Worm (Caenorhabditis elegans) whole organism, L2 larva: ENCODE measurements around the gene Y14H12A.2.

Experiments used
- C34F6.9 ChIP-seq: fragments of 150-350 bp; optimal IDR thresholded peaks from 2 replicates; lab custom pipeline; 2014; ENCODE audit warnings: missing biosample characterization, missing genetic modification characterization
- F13H6.1 ChIP-seq: sonication (generic microtip); optimal IDR thresholded peaks from 2 replicates; lab custom pipeline; 2016; ENCODE audit warnings: missing genetic modification characterization, missing compliant biosample characterization
- ZK546.5 ChIP-seq: sonication (generic microtip); optimal IDR thresholded peaks from 2 replicates; lab custom pipeline; 2017; ENCODE audit warnings: missing biosample characterization, missing genetic modification characterization
- alr-1 ChIP-seq: fragments of 150-350 bp; optimal IDR thresholded peaks from 2 replicates; lab custom pipeline; 2014; ENCODE audit warnings: missing biosample characterization, missing genetic modification characterization
- ama-1 ChIP-seq: fragments of 150-350 bp; optimal IDR thresholded peaks from 2 replicates; lab custom pipeline; 2018; ENCODE audit warnings: inconsistent platforms
- blmp-1 ChIP-seq: sonication (generic microtip); optimal IDR thresholded peaks from 2 replicates; lab custom pipeline; 2017; ENCODE audit warnings: missing genetic modification characterization, mild to moderate bottlenecking, missing compliant biosample characterization, antibody characterized with exemption, moderate library complexity; ENCODE audit not compliant: insufficient read depth
- crh-2 ChIP-seq: sonication (generic microtip); optimal IDR thresholded peaks from 2 replicates; lab custom pipeline; 2017; ENCODE audit warnings: missing biosample characterization, missing genetic modification characterization
- dmd-4 ChIP-seq: sonication (generic microtip); optimal IDR thresholded peaks from 2 replicates; lab custom pipeline; 2017; ENCODE audit warnings: missing biosample characterization, missing genetic modification characterization
- egl-27 ChIP-seq: sonication (generic microtip); optimal IDR thresholded peaks from 3 replicates; lab custom pipeline; 2017; ENCODE audit warnings: missing biosample characterization, missing genetic modification reagents, missing genetic modification characterization
- elt-1 ChIP-seq: fragments of 150-350 bp; optimal IDR thresholded peaks from 2 replicates; lab custom pipeline; 2014; ENCODE audit warnings: missing biosample characterization, missing genetic modification characterization
- elt-3 ChIP-seq: sonication (generic microtip); optimal IDR thresholded peaks from 2 replicates; lab custom pipeline; 2017; ENCODE audit warnings: missing biosample characterization, missing genetic modification characterization
- fos-1 ChIP-seq: fragments of 150-350 bp; optimal IDR thresholded peaks from 2 replicates; lab custom pipeline; 2014; ENCODE audit warnings: missing biosample characterization, missing genetic modification characterization
- gmeb-1 ChIP-seq: fragments of 150-350 bp; optimal IDR thresholded peaks from 2 replicates; lab custom pipeline; 2014; ENCODE audit warnings: missing biosample characterization, missing genetic modification characterization
- lin-11 ChIP-seq: fragments of 150-350 bp; sonication (generic microtip); optimal IDR thresholded peaks from 2 replicates; lab custom pipeline; 2014; ENCODE audit warnings: missing biosample characterization, missing genetic modification characterization, inconsistent platforms, mixed read lengths
- lsy-2 ChIP-seq, 2 experiments: fragments of 150-350 bp in 1 of 2; sonication (generic microtip) in 1 of 2; optimal IDR thresholded peaks; 2 replicates each; lab custom pipeline; 2014 to 2017; ENCODE audit warnings: missing biosample characterization in 2 of 2, missing genetic modification characterization in 2 of 2
- mab-5 ChIP-seq: fragments of 150-350 bp; optimal IDR thresholded peaks from 2 replicates; lab custom pipeline; 2014; ENCODE audit warnings: missing biosample characterization, missing genetic modification characterization
- mbf-1 ChIP-seq: sonication (generic microtip); optimal IDR thresholded peaks from 2 replicates; lab custom pipeline; 2017; ENCODE audit warnings: missing biosample characterization, missing genetic modification characterization
- mdl-1 ChIP-seq, 2 experiments: fragments of 150-350 bp in 1 of 2; sonication (generic microtip) in 1 of 2; optimal IDR thresholded peaks; 2 replicates each; lab custom pipeline; 2017; ENCODE audit warnings: missing biosample characterization in 2 of 2, missing genetic modification characterization in 2 of 2
- nhr-12 ChIP-seq: fragments of 150-350 bp; optimal IDR thresholded peaks from 2 replicates; lab custom pipeline; 2014; ENCODE audit warnings: missing biosample characterization, missing genetic modification characterization
- nhr-129 ChIP-seq: fragments of 150-350 bp; optimal IDR thresholded peaks from 2 replicates; lab custom pipeline; 2014; ENCODE audit warnings: missing biosample characterization, missing genetic modification characterization
- nhr-21 ChIP-seq: fragments of 150-350 bp; optimal IDR thresholded peaks from 2 replicates; lab custom pipeline; 2014; ENCODE audit warnings: missing biosample characterization, missing genetic modification characterization
- nhr-23 ChIP-seq: fragments of 150-350 bp; optimal IDR thresholded peaks from 2 replicates; lab custom pipeline; 2014; ENCODE audit warnings: missing biosample characterization, missing genetic modification reagents, missing genetic modification characterization
- nhr-237 ChIP-seq: fragments of 150-350 bp; optimal IDR thresholded peaks from 2 replicates; lab custom pipeline; 2014; ENCODE audit warnings: missing biosample characterization, missing genetic modification characterization
- nhr-25 ChIP-seq: fragments of 150-350 bp; sonication (generic microtip); optimal IDR thresholded peaks from 3 replicates; lab custom pipeline; 2014; ENCODE audit warnings: missing biosample characterization, missing genetic modification characterization
- nhr-77 ChIP-seq: fragments of 150-350 bp; optimal IDR thresholded peaks from 2 replicates; lab custom pipeline; 2014; ENCODE audit warnings: missing biosample characterization, missing genetic modification characterization
- sem-4 ChIP-seq: fragments of 150-350 bp; optimal IDR thresholded peaks from 2 replicates; lab custom pipeline; 2014; ENCODE audit warnings: missing biosample characterization, missing genetic modification reagents, missing genetic modification characterization
- skn-1 ChIP-seq: sonication (generic microtip); optimal IDR thresholded peaks from 2 replicates; lab custom pipeline; 2017; ENCODE audit warnings: missing biosample characterization, missing genetic modification characterization
- sma-3 ChIP-seq: sonication (generic microtip); optimal IDR thresholded peaks from 2 replicates; lab custom pipeline; 2016; ENCODE audit warnings: missing genetic modification reagents, missing genetic modification characterization, missing compliant biosample characterization
- sma-9 ChIP-seq, 2 experiments: fragments of 150-350 bp in 1 of 2; sonication (generic microtip) in 1 of 2; optimal IDR thresholded peaks; 2 replicates each; lab custom pipeline; 2014 to 2016; ENCODE audit warnings: missing genetic modification characterization in 2 of 2, mild to moderate bottlenecking in 1 of 2, missing biosample characterization in 1 of 2, missing compliant biosample characterization in 1 of 2, missing genetic modification reagents in 1 of 2, moderate library complexity in 1 of 2
- unc-39 ChIP-seq: fragments of 150-350 bp; optimal IDR thresholded peaks from 2 replicates; lab custom pipeline; 2014; ENCODE audit warnings: missing biosample characterization, missing genetic modification characterization
- unc-55 ChIP-seq: fragments of 150-350 bp; sonication (generic microtip); optimal IDR thresholded peaks from 3 replicates; lab custom pipeline; 2014; ENCODE audit warnings: missing biosample characterization, missing genetic modification reagents, missing genetic modification characterization
- zag-1 ChIP-seq: fragments of 150-350 bp; optimal IDR thresholded peaks from 2 replicates; lab custom pipeline; 2014; ENCODE audit warnings: missing biosample characterization, missing genetic modification characterization
- ztf-1 ChIP-seq: fragments of 200-800 bp; sonication (Bioruptor generic); conservative IDR thresholded peaks from 2 replicates; pipeline ENCODE4 v1.3.6; 2022; ENCODE audit warnings: missing genetic modification characterization, missing compliant biosample characterization
- ztf-11 ChIP-seq: sonication (generic microtip); optimal IDR thresholded peaks from 2 replicates; lab custom pipeline; 2017; ENCODE audit warnings: missing biosample characterization, missing genetic modification characterization
- ztf-4 ChIP-seq: fragments of 150-350 bp; optimal IDR thresholded peaks from 2 replicates; lab custom pipeline; 2014; ENCODE audit warnings: missing biosample characterization, missing genetic modification characterization

Gene Y14H12A.2

DNA sequence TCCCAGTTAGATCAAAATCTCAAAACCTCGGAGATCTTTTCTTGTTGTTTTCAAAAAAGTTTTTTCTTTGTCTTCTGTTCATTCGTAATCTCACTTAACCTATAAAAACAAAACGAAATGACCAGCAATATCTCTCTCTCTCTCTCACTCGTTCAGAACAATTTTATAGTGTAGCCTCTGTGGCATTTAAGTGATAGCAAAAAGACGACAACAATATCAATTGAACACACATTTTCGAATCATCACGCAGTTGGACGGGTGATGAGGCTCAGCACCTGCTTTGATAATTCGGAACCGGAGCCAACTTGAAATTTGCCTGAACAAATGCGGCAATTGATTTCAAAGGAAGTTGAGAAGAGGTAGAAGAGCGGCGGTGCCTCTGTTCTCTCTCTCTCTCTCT lies 37.1 kb downstream of the Y14H12A.2 start:
- TF ChIP-seq mdl-1 (tag; optimal IDR thresholded peaks at IDR 0.05; lab: Kevin White, UChicago) (no peak), nhr-129 (peak; percentile 8)
- TF ChIP-seq, all 48 proteins: peak for 1

DNA sequence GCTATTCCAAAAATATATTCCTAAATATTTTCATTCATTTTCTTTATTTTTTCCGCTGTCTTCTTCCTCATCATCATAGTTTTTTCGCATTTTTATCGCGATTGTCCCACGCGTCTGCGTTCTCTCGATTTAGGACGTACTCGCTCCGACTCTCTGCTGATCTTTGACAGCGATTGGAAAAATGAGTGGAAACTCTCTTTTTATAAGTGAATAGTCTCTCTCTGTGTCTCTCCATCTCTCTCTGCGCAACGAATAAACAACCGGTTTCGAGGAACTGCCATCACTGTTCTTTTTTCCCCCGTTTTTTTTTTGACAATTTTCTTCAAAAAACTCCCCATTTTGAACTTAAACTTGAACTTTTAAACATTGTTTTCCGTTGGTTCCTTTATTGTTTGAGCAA lies 38.1 kb downstream of the Y14H12A.2 start:
- peak; percentile 9 for TF ChIP-seq nhr-129
- peak in 1 of 2 experiments; percentile 12 for TF ChIP-seq lsy-2 (tag; optimal IDR thresholded peaks at IDR 0.05; lab: Kevin White, UChicago)
- TF ChIP-seq mbf-1 (tag; lab: Kevin White, UChicago), result no peak
- no peak for TF ChIP-seq ama-1 (lab: Kevin White, UChicago)
- TF ChIP-seq dmd-4 (tag; lab: Kevin White, UChicago), result no peak
- peak; percentile 82 for TF ChIP-seq nhr-25
- TF ChIP-seq sem-4 (tag; lab: Kevin White, UChicago), result peak; percentile 3
- peak; percentile 60 for TF ChIP-seq blmp-1
- peak; percentile 47 for TF ChIP-seq F13H6.1
- TF ChIP-seq nhr-21 (tag; lab: Kevin White, UChicago), result no peak
- peak; percentile 24 for TF ChIP-seq fos-1
- no peak for TF ChIP-seq skn-1 (tag; lab: Kevin White, UChicago)
- TF ChIP-seq sma-9 (GFP tag; optimal IDR thresholded peaks at IDR 0.05; lab: Kevin White, UChicago), result peak; percentile 69
- TF ChIP-seq sma-9 (tag; optimal IDR thresholded peaks at IDR 0.05; lab: Kevin White, UChicago), result no peak
- TF ChIP-seq mab-5, result no peak
- no peak for TF ChIP-seq nhr-237 (tag; lab: Kevin White, UChicago)
- no peak for TF ChIP-seq alr-1
- peak; percentile 6 for TF ChIP-seq C34F6.9 (tag; lab: Kevin White, UChicago)
- TF ChIP-seq crh-2 (tag; lab: Kevin White, UChicago), result peak; percentile 12
- no peak for TF ChIP-seq ZK546.5 (tag; lab: Kevin White, UChicago)
- peak; percentile 14 for TF ChIP-seq sma-3
- TF ChIP-seq gmeb-1, result peak; percentile 17
- TF ChIP-seq elt-3, result no peak

DNA sequence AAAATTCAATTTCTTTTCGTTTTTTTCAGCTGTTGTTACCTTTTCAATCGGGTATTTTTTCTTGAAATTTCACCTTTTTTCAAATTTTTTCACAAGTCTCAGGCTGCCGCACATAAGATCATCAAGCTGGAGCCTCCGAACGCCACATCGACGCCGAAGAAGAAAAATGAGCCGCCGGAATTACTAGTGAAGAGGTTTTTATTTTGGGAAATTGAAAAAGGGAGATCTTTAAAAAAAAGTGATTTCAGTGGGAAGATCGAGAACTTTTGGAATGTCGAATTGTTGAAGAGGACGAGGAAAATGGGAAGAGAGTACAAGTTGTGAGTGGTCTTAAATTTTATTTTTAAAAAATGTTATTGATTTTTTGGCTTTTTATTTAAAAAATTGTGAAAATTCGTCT lies 39.4 kb downstream of the Y14H12A.2 start, which contains the start of gene sea-2:
TSS of gene sea-2 (plus strand) at position 301 of the 400 bp plus-strand sequence.
- TF ChIP-seq alr-1 (no peak), blmp-1 (no peak), F13H6.1 (no peak), elt-1 (tag; lab: Kevin White, UChicago) (no peak), nhr-23 (no peak), C34F6.9 (tag; lab: Kevin White, UChicago) (no peak)

DNA sequence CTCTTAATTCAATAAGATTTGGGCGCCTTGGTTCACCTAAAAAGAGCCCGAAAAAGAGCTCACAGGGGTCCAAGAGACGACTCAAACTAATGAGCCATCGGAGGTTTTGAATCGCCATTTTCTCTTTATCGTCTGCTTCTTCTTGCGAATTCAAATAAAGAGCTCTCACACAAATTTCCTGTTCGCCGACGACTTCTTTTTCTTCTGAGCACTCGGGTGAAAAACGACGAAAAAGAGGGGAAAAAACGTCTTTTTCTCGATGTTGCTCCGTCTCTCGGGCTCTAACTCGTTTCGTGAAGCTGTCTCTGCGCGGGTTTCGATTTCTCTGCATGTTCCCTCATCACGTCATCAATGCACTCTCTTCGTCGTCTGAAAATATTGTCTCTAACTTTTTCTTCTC lies 41.0 kb downstream of the Y14H12A.2 start:
- TF ChIP-seq C34F6.9 (tag; lab: Kevin White, UChicago) (peak; percentile 53), unc-55 (peak; percentile 37), alr-1 (no peak), ztf-4 (no peak), elt-3 (no peak)

DNA sequence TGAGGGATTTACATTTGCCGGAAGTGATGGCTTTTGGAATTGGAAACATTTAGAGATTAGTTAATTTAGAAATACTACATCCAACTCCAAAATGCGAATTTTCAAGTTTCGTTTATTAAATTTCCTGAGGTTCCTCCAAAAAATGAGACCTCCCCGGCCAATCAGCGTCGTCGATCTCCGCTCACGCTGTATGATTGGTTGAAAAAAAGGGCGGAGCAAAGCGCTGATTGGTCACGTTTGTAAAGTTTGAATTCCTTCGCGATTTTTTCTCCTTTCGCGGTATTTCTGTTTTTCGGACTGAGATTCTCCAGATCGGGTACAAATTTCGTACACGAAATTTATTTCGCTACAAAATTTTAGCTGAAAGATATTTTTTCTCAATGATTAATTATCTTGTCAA lies 42.1 kb downstream of the Y14H12A.2 start:
- TF ChIP-seq ztf-11 (tag; lab: Kevin White, UChicago) (no peak), dmd-4 (tag; lab: Kevin White, UChicago) (no peak), alr-1 (no peak), mab-5 (no peak), ztf-1 (GFP tag; lab: Robert Waterston, UW) (no peak), lin-11 (tag; lab: Kevin White, UChicago) (no peak), nhr-129 (no peak), F13H6.1 (no peak), elt-1 (tag; lab: Kevin White, UChicago) (no peak), sma-3 (no peak), unc-39 (tag; lab: Kevin White, UChicago) (no peak), fos-1 (no peak), egl-27 (tag; lab: Kevin White, UChicago) (no peak), zag-1 (tag; lab: Kevin White, UChicago) (no peak), nhr-25 (no peak), nhr-12 (tag; lab: Kevin White, UChicago) (no peak), nhr-77 (tag; lab: Kevin White, UChicago) (no peak)
- TF ChIP-seq, all 48 proteins: peak for 0
